Fruit fly (Drosophila melanogaster): ENCODE results near the gene baz.
A peak's percentile ranks its signal among the peaks of the same experiment; 100 is the strongest.

baz gene

dm6 chrX:17149652-17150266 lies 10.0 kb upstream of the baz start:
- TF ChIP-seq Snoo (tag; optimal IDR thresholded peaks at IDR 0.05): peak; percentile 4
- TF ChIP-seq CG10348 (GFP tag; IDR thresholded peaks at IDR 0.05): no peak
- no peak for TF ChIP-seq fd96Ca (GFP tag; IDR thresholded peaks at IDR 0.05)
- peak; percentile 22; the same call in 1 of the 3 replicates for TF ChIP-seq CG4496 (GFP tag; IDR thresholded peaks at IDR 0.05)
- TF ChIP-seq CG13204 (GFP tag; optimal IDR thresholded peaks at IDR 0.05): peak; percentile 48
- peak; percentile 25; the same call in 1 of the 2 replicates for TF ChIP-seq CG12605 (GFP tag; IDR thresholded peaks at IDR 0.05)
- peak; percentile 46 for TF ChIP-seq gl (tag; optimal IDR thresholded peaks at IDR 0.05)

dm6 chrX:17150660-17151059 lies 9.1 kb upstream of the baz start:
- no peak for TF ChIP-seq CG32121 (GFP tag; IDR thresholded peaks at IDR 0.05)
- TF ChIP-seq Pif1A (GFP tag; optimal IDR thresholded peaks at IDR 0.05): no peak
- TF ChIP-seq CG34367 (tag; optimal IDR thresholded peaks at IDR 0.05): no peak
- no peak for TF ChIP-seq CG13204 (GFP tag; optimal IDR thresholded peaks at IDR 0.05)
- TF ChIP-seq CG14655 (GFP tag; optimal IDR thresholded peaks at IDR 0.05): no peak
- no peak for TF ChIP-seq CG9948 (tag; optimal IDR thresholded peaks at IDR 0.05)
- TF ChIP-seq Snoo (tag; optimal IDR thresholded peaks at IDR 0.05): no peak
- TF ChIP-seq CG8159 (tag; optimal IDR thresholded peaks at IDR 0.05): no peak
- no peak for TF ChIP-seq CG10348 (GFP tag; IDR thresholded peaks at IDR 0.05)
- TF ChIP-seq D1 (tag; optimal IDR thresholded peaks at IDR 0.05): no peak
- no peak for TF ChIP-seq Ets98B (GFP tag; IDR thresholded peaks at IDR 0.05)
- TF ChIP-seq gl (tag; optimal IDR thresholded peaks at IDR 0.05): no peak
- no peak for TF ChIP-seq CG12605 (GFP tag; IDR thresholded peaks at IDR 0.05)

- TF ChIP-seq CG12605 (GFP tag; IDR thresholded peaks at IDR 0.05) (no peak), CG10348 (GFP tag; IDR thresholded peaks at IDR 0.05) (no peak), CG15710 (tag; optimal IDR thresholded peaks at IDR 0.05) (no peak), gl (tag; optimal IDR thresholded peaks at IDR 0.05) (no peak), EcR (GFP tag; optimal IDR thresholded peaks at IDR 0.05) (no peak), CG9948 (tag; optimal IDR thresholded peaks at IDR 0.05) (no peak), CG17806 (tag; optimal IDR thresholded peaks at IDR 0.05) (no peak), Snoo (tag; optimal IDR thresholded peaks at IDR 0.05) (no peak), rn (GFP tag; IDR thresholded peaks at IDR 0.05) (no peak), D1 (tag; optimal IDR thresholded peaks at IDR 0.05) (no peak), Pif1A (GFP tag; optimal IDR thresholded peaks at IDR 0.05) (no peak), CG8301 (tag; optimal IDR thresholded peaks at IDR 0.05) (no peak), CG13204 (GFP tag; optimal IDR thresholded peaks at IDR 0.05) (no peak), Pif1B (GFP tag; optimal IDR thresholded peaks at IDR 0.05) (no peak), CG4496 (GFP tag; IDR thresholded peaks at IDR 0.05) (no peak), CG34367 (tag; optimal IDR thresholded peaks at IDR 0.05) (no peak), CG14655 (GFP tag; optimal IDR thresholded peaks at IDR 0.05) (no peak), Ets98B (GFP tag; IDR thresholded peaks at IDR 0.05) (no peak), CG32121 (GFP tag; IDR thresholded peaks at IDR 0.05) (no peak)
These were observed 690 bp upstream of the baz start, which contains the start of gene xmas for dm6 chrX:17159116-17159515. Gene xmas (minus strand): TSS chrX:17159306.

- no peak for TF ChIP-seq CG8159 (tag; optimal IDR thresholded peaks at IDR 0.05)
- no peak for TF ChIP-seq CG15710 (tag; optimal IDR thresholded peaks at IDR 0.05)
- TF ChIP-seq CG4496 (GFP tag; IDR thresholded peaks at IDR 0.05): peak; percentile 62; the same call in 2 of the 3 replicates
- TF ChIP-seq CG13204 (GFP tag; optimal IDR thresholded peaks at IDR 0.05): peak; percentile 39
- TF ChIP-seq D1 (tag; optimal IDR thresholded peaks at IDR 0.05): no peak
- no peak for TF ChIP-seq Pif1B (GFP tag; optimal IDR thresholded peaks at IDR 0.05)
These were observed 712 bp downstream of the baz start for dm6 chrX:17160396-17161040.

- TF ChIP-seq CG8301 (tag; optimal IDR thresholded peaks at IDR 0.05): no peak
- no peak for TF ChIP-seq CG34367 (tag; optimal IDR thresholded peaks at IDR 0.05)
- TF ChIP-seq CG13204 (GFP tag; optimal IDR thresholded peaks at IDR 0.05): no peak
- no peak for TF ChIP-seq CG32121 (GFP tag; IDR thresholded peaks at IDR 0.05)
- TF ChIP-seq CG8159 (tag; optimal IDR thresholded peaks at IDR 0.05): no peak
- no peak for TF ChIP-seq gl (tag; optimal IDR thresholded peaks at IDR 0.05)
- TF ChIP-seq D1 (tag; optimal IDR thresholded peaks at IDR 0.05): no peak
- no peak for TF ChIP-seq CG10348 (GFP tag; IDR thresholded peaks at IDR 0.05)
- no peak for TF ChIP-seq fd96Ca (GFP tag; IDR thresholded peaks at IDR 0.05)
- no peak for TF ChIP-seq CG9948 (tag; optimal IDR thresholded peaks at IDR 0.05)
- no peak for TF ChIP-seq CG17806 (tag; optimal IDR thresholded peaks at IDR 0.05)
- no peak for TF ChIP-seq Pif1A (GFP tag; optimal IDR thresholded peaks at IDR 0.05)
- no peak for TF ChIP-seq CG14655 (GFP tag; optimal IDR thresholded peaks at IDR 0.05)
- no peak for TF ChIP-seq Ets98B (GFP tag; IDR thresholded peaks at IDR 0.05)
- no peak for TF ChIP-seq Snoo (tag; optimal IDR thresholded peaks at IDR 0.05)
- no peak for TF ChIP-seq CG12605 (GFP tag; IDR thresholded peaks at IDR 0.05)
These were observed 2.7 kb downstream of the baz start for dm6 chrX:17162446-17163013.

- TF ChIP-seq D1 (tag; optimal IDR thresholded peaks at IDR 0.05): no peak
- no peak for TF ChIP-seq CG8159 (tag; optimal IDR thresholded peaks at IDR 0.05)
These were observed 7.5 kb downstream of the baz start for dm6 chrX:17167304-17167703.

Measured in whole organism, pupa.